Worm (Caenorhabditis elegans): ENCODE data around the gene str-146.

The str-146 gene

DNA sequence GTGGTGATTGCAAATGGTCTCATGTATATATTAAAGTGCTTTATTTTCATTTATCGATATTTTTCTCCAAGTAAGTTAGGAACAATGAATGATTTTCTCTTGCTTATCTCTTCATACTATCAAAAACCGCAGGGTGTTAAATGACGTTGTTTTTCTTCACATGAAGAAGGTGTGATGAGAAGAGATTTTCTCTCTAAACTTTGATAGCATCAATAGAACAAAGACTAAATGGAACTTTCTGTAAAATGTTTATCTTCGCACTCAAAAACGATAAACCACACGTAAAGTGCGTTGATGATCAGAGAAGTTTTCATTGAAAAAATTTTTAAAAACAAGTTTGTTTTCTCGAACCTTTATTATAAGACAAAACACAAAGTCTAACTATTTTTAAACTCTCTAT, 15.5 kb downstream of the str-146 start:
- TF ChIP-seq mdl-1 (tag; optimal IDR thresholded peaks at IDR 0.05) = no peak
- TF ChIP-seq unc-62 (GFP tag; optimal IDR thresholded peaks at IDR 0.05) = no peak
- no peak for TF ChIP-seq tbx-2 (tag; optimal IDR thresholded peaks at IDR 0.05)
- no peak for TF ChIP-seq egl-5 (tag; optimal IDR thresholded peaks at IDR 0.05)
- TF ChIP-seq eor-1 (tag; optimal IDR thresholded peaks at IDR 0.05) = no peak
- no peak for TF ChIP-seq unc-39 (tag; optimal IDR thresholded peaks at IDR 0.05)
- no peak for TF ChIP-seq lsy-12 (tag; optimal IDR thresholded peaks at IDR 0.05)
- no peak for TF ChIP-seq mml-1 (tag; optimal IDR thresholded peaks at IDR 0.05)
- no peak for TF ChIP-seq ceh-9 (tag; optimal IDR thresholded peaks at IDR 0.05)
- TF ChIP-seq nhr-43 (tag; optimal IDR thresholded peaks at IDR 0.05; ENCODE audit: poor library complexity, severe bottlenecking) = no peak
- TF ChIP-seq snpc-4 (tag; optimal IDR thresholded peaks at IDR 0.05) = no peak
- no peak for TF ChIP-seq ztf-11 (tag; optimal IDR thresholded peaks at IDR 0.05)
- no peak for TF ChIP-seq ama-1 (optimal IDR thresholded peaks at IDR 0.05)
- TF ChIP-seq nhr-25 (tag; optimal IDR thresholded peaks at IDR 0.05) = no peak
- no peak for TF ChIP-seq nhr-77 (tag; optimal IDR thresholded peaks at IDR 0.05)
- no peak for TF ChIP-seq jun-1 (tag; optimal IDR thresholded peaks at IDR 0.05)

DNA sequence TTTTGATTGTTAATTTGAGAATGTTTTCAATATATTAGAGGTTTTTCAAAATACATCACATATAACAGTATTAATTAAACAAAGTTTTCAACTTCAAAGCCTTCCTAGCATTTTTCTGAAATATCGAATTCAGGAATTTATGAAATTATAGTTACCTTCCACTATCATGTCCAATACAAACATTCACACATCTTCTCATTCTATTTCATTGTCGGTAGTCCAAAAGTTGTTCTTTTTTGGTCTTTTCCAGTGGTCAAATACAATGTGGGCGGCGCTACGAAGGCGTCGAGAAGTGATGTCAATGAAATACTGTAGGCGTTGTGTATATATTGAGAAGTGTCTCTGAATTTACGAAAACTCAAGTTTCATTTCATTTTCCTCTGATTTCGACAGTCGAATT, 19.6 kb downstream of the str-146 start, which contains the start of gene catp-3:
catp-3 (plus strand) TSS at position 301 of the 400 bp plus-strand sequence.
- TF ChIP-seq aly-2 (tag; optimal IDR thresholded peaks at IDR 0.05) (no peak), unc-39 (tag; optimal IDR thresholded peaks at IDR 0.05) (no peak), ztf-11 (tag; optimal IDR thresholded peaks at IDR 0.05) (no peak), pha-4 (tag; optimal IDR thresholded peaks at IDR 0.05) (no peak), ceh-16 (tag; optimal IDR thresholded peaks at IDR 0.05) (no peak), snpc-4 (tag; optimal IDR thresholded peaks at IDR 0.05) (no peak), mml-1 (tag; optimal IDR thresholded peaks at IDR 0.05) (no peak), ama-1 (optimal IDR thresholded peaks at IDR 0.05) (no peak), nfya-1 (tag; optimal IDR thresholded peaks at IDR 0.05; ENCODE audit: insufficient read depth) (no peak), zag-1 (tag; optimal IDR thresholded peaks at IDR 0.05) (no peak), nhr-43 (tag; optimal IDR thresholded peaks at IDR 0.05; ENCODE audit: poor library complexity, severe bottlenecking) (no peak), ceh-28 (tag; optimal IDR thresholded peaks at IDR 0.05) (no peak)

DNA sequence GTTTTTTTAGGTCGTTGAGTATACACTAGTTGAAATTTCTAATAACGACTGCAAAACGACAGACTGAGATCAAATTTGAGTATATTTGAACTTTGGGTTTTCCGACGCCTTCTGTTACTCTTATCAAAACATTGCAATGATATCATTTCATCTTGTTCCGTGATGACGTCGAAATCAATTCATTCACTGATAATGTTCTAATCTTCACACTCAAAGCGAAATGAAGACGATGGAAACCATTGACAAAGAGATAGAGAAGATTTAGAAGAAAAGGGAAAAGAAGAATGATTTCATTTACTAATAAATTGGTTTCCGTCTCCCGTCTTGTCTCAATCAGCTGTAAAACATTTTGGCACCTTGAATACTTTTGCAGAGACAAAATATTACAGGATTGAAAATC, 22.1 kb downstream of the str-146 start:
- no peak for TF ChIP-seq nhr-11 (tag; optimal IDR thresholded peaks at IDR 0.05)
- TF ChIP-seq ama-1 (optimal IDR thresholded peaks at IDR 0.05) = no peak
- TF ChIP-seq ceh-28 (tag; optimal IDR thresholded peaks at IDR 0.05) = peak; percentile 40
- TF ChIP-seq nhr-23 (tag; optimal IDR thresholded peaks at IDR 0.05) = peak; percentile 62
- TF ChIP-seq nhr-43 (tag; optimal IDR thresholded peaks at IDR 0.05; ENCODE audit: poor library complexity, severe bottlenecking) = peak; percentile 48
- TF ChIP-seq egl-27 (tag; optimal IDR thresholded peaks at IDR 0.05) = peak; percentile 39
- peak; percentile 26 for TF ChIP-seq nhr-25 (tag; optimal IDR thresholded peaks at IDR 0.05)
- no peak for TF ChIP-seq lsy-12 (tag; optimal IDR thresholded peaks at IDR 0.05)
- no peak for TF ChIP-seq fkh-10 (GFP tag; optimal IDR thresholded peaks at IDR 0.05)
- peak; percentile 36 to 82 (median 53) for TF ChIP-seq elt-3 (tag; optimal IDR thresholded peaks at IDR 0.05)
- TF ChIP-seq unc-39 (tag; optimal IDR thresholded peaks at IDR 0.05) = no peak
- TF ChIP-seq fos-1 (tag; optimal IDR thresholded peaks at IDR 0.05) = no peak

ce11 chrV:8072047-8072446, 23.2 kb downstream of the str-146 start, which contains the start of gene str-144:
Gene str-144 (minus strand): TSS chrV:8072147.
- no peak for TF ChIP-seq ceh-82 (tag; optimal IDR thresholded peaks at IDR 0.05)
- no peak for TF ChIP-seq nhr-43 (tag; optimal IDR thresholded peaks at IDR 0.05; ENCODE audit: poor library complexity, severe bottlenecking)
- TF ChIP-seq zag-1 (tag; optimal IDR thresholded peaks at IDR 0.05) = no peak

DNA sequence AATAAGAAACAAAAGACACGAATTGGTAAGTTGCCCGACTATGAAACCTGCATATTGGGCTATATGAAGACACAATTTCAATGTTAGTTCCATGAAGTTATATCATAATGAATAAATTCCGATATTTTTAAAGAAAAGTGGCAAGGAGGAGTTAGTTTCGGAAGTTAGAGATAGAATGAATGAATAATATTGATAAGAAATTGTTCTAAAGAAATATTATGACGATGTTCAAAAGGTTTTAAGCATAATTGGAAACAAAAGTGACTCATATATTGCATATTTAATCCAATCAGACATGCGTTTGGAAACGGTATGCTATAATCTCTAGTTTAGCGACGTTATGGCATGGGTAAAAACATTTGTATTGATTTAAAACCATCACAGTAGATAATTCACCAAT, 25.6 kb downstream of the str-146 start, which contains the start of gene str-143:
str-143 (minus strand) TSS at position 101 of the 400 bp plus-strand sequence.
- TF ChIP-seq elt-3 (tag; optimal IDR thresholded peaks at IDR 0.05) (no peak), nhr-28 (tag; optimal IDR thresholded peaks at IDR 0.05) (no peak), mdl-1 (tag; optimal IDR thresholded peaks at IDR 0.05) (no peak), egl-27 (tag; optimal IDR thresholded peaks at IDR 0.05) (no peak), elt-1 (tag; optimal IDR thresholded peaks at IDR 0.05) (no peak), nhr-12 (tag; optimal IDR thresholded peaks at IDR 0.05) (no peak), ama-1 (optimal IDR thresholded peaks at IDR 0.05) (no peak), aly-2 (tag; optimal IDR thresholded peaks at IDR 0.05) (no peak), nhr-237 (tag; optimal IDR thresholded peaks at IDR 0.05) (no peak), nhr-11 (tag; optimal IDR thresholded peaks at IDR 0.05) (no peak), zag-1 (tag; optimal IDR thresholded peaks at IDR 0.05) (no peak), lin-39 (tag; optimal IDR thresholded peaks at IDR 0.05) (no peak), pqm-1 (tag; optimal IDR thresholded peaks at IDR 0.05) (no peak), fkh-10 (GFP tag; optimal IDR thresholded peaks at IDR 0.05) (no peak), nhr-76 (tag; optimal IDR thresholded peaks at IDR 0.05) (no peak), ceh-16 (tag; optimal IDR thresholded peaks at IDR 0.05) (no peak), egl-5 (tag; optimal IDR thresholded peaks at IDR 0.05) (no peak), pha-4 (tag; optimal IDR thresholded peaks at IDR 0.05) (no peak), nhr-67 (tag; optimal IDR thresholded peaks at IDR 0.05) (no peak), lsy-12 (tag; optimal IDR thresholded peaks at IDR 0.05) (no peak)

Measured in whole organism, L3 larva.